Worm (Caenorhabditis elegans) whole organism, L4 larva: Measurements from ENCODE around the gene uvs-1.

Experiments used
- aly-2 ChIP-seq: sonication (generic microtip); optimal IDR thresholded peaks from 2 replicates; lab custom pipeline; 2018; ENCODE audit warnings: missing biosample characterization, missing genetic modification characterization
- fkh-10 ChIP-seq: fragments of 150-350 bp; optimal IDR thresholded peaks from 2 replicates; lab custom pipeline; 2014; ENCODE audit warnings: missing biosample characterization, missing genetic modification reagents, missing genetic modification characterization
- jun-1 ChIP-seq: fragments of 150-350 bp; optimal IDR thresholded peaks from 2 replicates; lab custom pipeline; 2014; ENCODE audit warnings: missing biosample characterization, missing genetic modification reagents, missing genetic modification characterization
- lin-13 ChIP-seq: fragments of 150-350 bp; optimal IDR thresholded peaks from 2 replicates; lab custom pipeline; 2014; ENCODE audit warnings: missing biosample characterization, missing genetic modification reagents, missing genetic modification characterization
- lin-15B ChIP-seq: fragments of 150-350 bp; sonication (generic microtip); optimal IDR thresholded peaks from 3 replicates; lab custom pipeline; 2014; ENCODE audit warnings: missing biosample characterization, missing genetic modification characterization
- nhr-77 ChIP-seq: fragments of 150-350 bp; optimal IDR thresholded peaks from 2 replicates; lab custom pipeline; 2014; ENCODE audit warnings: missing biosample characterization, missing genetic modification characterization
- pha-4 ChIP-seq, 2 experiments: fragments of 150-350 bp in 1 of 2; fragments of 200-800 bp in 1 of 2; sonication (Bioruptor generic) in 1 of 2; IDR thresholded peaks in 1 of 2; optimal IDR thresholded peaks in 1 of 2; 2 replicates each; pipeline versions ENCODE4 v1.3.6 to Lab custom; 2014 to 2022; ENCODE audit warnings: missing genetic modification characterization in 2 of 2, missing genetic modification reagents in 2 of 2, missing biosample characterization in 1 of 2, missing compliant biosample characterization in 1 of 2
- snpc-1.2 ChIP-seq: fragments of 200-800 bp; sonication (Bioruptor generic); IDR thresholded peaks from 2 replicates; pipeline ENCODE4 v1.3.6; 2022; ENCODE audit warnings: missing genetic modification reagents, missing genetic modification characterization, missing compliant biosample characterization

ce11 chrV:7842228-7842627, 38.2 kb upstream of the uvs-1 start, which contains the start of gene grd-8:
- TF ChIP-seq lin-13 (no peak), snpc-1.2 (GFP tag; lab: Robert Waterston, UW) (no peak), aly-2 (tag; lab: Kevin White, UChicago) (no peak), fkh-10 (no peak), jun-1 (tag; lab: Kevin White, UChicago) (no peak), pha-4 (GFP tag; IDR thresholded peaks at IDR 0.05; lab: Robert Waterston, UW) (no peak), pha-4 (tag; optimal IDR thresholded peaks at IDR 0.05; lab: Kevin White, UChicago) (no peak), nhr-77 (tag; lab: Kevin White, UChicago) (no peak), lin-15B (tag; lab: Kevin White, UChicago) (no peak)
